Worm (Caenorhabditis elegans): ENCODE measurements around the gene clec-49.

- TF ChIP-seq elt-1 (tag; optimal IDR thresholded peaks at IDR 0.05; ENCODE audit: borderline replicate concordance, insufficient read depth) = no peak
- no peak for TF ChIP-seq ztf-11 (tag; optimal IDR thresholded peaks at IDR 0.05)
- no peak for TF ChIP-seq unc-39 (tag; optimal IDR thresholded peaks at IDR 0.05)
- no peak for TF ChIP-seq mep-1 (tag; optimal IDR thresholded peaks at IDR 0.05)
Measured at ce11 chrV:19741034-19741433, 10.0 kb downstream of the clec-49 start, which contains the start of gene W04E12.2.

All from whole organism, mixed stage, embryonic.